Worm (Caenorhabditis elegans) whole organism, early embryonic: Measurements from ENCODE around the gene C50F4.8.

Experiments
- ceh-13 ChIP-seq: fragments of 200-800 bp; sonication (Bioruptor generic); optimal IDR thresholded peaks from 2 replicates; lab custom pipeline; 2018; ENCODE audit warnings: mild to moderate bottlenecking, missing genetic modification characterization, missing compliant biosample characterization
- ceh-36 ChIP-seq: sonication (generic microtip); optimal IDR thresholded peaks from 2 replicates; lab custom pipeline; 2016; ENCODE audit warnings: missing genetic modification characterization, inconsistent platforms, missing compliant biosample characterization
- ets-7 ChIP-seq: sonication (generic microtip); optimal IDR thresholded peaks from 2 replicates; lab custom pipeline; 2016; ENCODE audit warnings: missing genotype, missing genetic modification characterization, missing compliant biosample characterization
- pes-1 ChIP-seq: fragments of 200-800 bp; sonication (Bioruptor generic); IDR thresholded peaks from 2 replicates; pipeline ENCODE4 v1.3.6; 2022; ENCODE audit warnings: missing genetic modification reagents, missing genetic modification characterization, missing compliant biosample characterization
- tbx-11 ChIP-seq: fragments of 200-800 bp; sonication (Bioruptor generic); IDR thresholded peaks from 2 replicates; pipeline ENCODE4 v1.3.6; 2022; ENCODE audit warnings: missing genetic modification characterization, missing compliant biosample characterization
- tra-4 ChIP-seq: sonication (generic microtip); optimal IDR thresholded peaks from 2 replicates; lab custom pipeline; 2017; ENCODE audit warnings: missing genetic modification characterization, missing compliant biosample characterization

DNA sequence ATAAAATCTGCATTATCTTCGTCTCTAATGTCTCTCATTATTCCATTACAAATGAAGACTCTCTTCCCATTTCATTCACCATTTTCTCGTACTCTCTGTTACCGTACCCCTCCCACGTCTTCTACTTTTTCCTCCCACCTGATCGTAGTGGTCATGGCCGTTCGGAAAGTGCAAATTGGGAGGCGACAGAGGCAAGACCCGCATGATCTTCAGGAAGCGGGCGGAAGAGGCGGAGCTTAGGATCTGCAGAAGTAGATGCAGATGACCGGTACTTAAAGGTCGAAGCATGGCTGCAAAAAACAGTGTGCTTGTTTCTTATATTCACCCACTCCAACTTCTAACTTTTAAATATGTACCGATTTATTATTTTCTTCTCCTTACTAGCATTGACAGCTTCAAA, 40.8 kb downstream of the C50F4.8 start, which contains the start of gene nas-3:
- TF ChIP-seq tbx-11 (GFP tag; lab: Robert Waterston, UW): no peak
- no peak for TF ChIP-seq ceh-36 (tag; lab: Kevin White, UChicago)
- TF ChIP-seq pes-1: no peak
- no peak for TF ChIP-seq ceh-13 (GFP tag; lab: Kevin White, UChicago)
- TF ChIP-seq tra-4 (tag; lab: Kevin White, UChicago): no peak
- no peak for TF ChIP-seq ets-7 (tag; lab: Kevin White, UChicago)
